Worm (Caenorhabditis elegans): ENCODE results near the gene F35E8.13.

DNA sequence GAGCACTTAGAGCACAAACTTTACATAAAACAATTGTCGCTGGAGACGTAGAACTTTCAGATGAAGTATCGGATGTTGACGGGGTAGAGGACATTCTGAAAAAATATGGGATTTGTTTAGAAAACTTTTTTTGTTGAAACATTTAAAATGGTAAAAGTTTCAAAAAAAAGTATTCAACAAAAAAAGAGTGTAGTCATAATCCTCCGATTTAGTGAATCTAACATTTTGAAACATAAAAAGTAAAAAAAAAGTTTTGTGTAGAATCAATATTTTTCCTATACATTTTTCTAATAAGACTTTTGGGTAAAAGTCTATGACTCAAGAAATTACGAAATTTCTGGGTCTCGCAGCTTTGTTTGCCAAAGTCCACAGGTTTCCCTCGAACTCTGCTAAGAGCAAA, 26.4 kb upstream of the F35E8.13 start, which contains the start of gene nhr-213:
- no peak for TF ChIP-seq tab-1 (GFP tag; IDR thresholded peaks at IDR 0.05)
- no peak for TF ChIP-seq ztf-29 (GFP tag; IDR thresholded peaks at IDR 0.05)
- no peak for TF ChIP-seq T22C8.4 (GFP tag; IDR thresholded peaks at IDR 0.05)
- no peak for TF ChIP-seq cog-1 (tag; optimal IDR thresholded peaks at IDR 0.05)
- no peak for TF ChIP-seq ztf-23 (GFP tag; IDR thresholded peaks at IDR 0.05)
- no peak for TF ChIP-seq flt-1 (GFP tag; IDR thresholded peaks at IDR 0.05)
- TF ChIP-seq klf-2 (GFP tag; conservative IDR thresholded peaks at IDR 0.05): no peak
- no peak for TF ChIP-seq med-1 (GFP tag; optimal IDR thresholded peaks at IDR 0.05; ENCODE audit: insufficient read depth)

Measured in whole organism, midembryonic.